Fruit fly (Drosophila melanogaster) whole organism, embryonic: ENCODE results near the gene Syt14.
A peak's percentile ranks its signal among the peaks of the same experiment; 100 is the strongest.

Experiments used
- Adf1 ChIP-seq: fragments of 200-800 bp; sonication (Bioruptor generic); IDR thresholded peaks from 2 replicates; pipeline ENCODE4 v1.3.6; 2022; ENCODE audit warnings: missing biosample characterization, missing genetic modification characterization
- B-H2 ChIP-seq: fragments of 200-800 bp; sonication (Bioruptor generic); optimal IDR thresholded peaks from 2 replicates; lab custom pipeline; 2018; ENCODE audit warnings: missing biosample characterization, mild to moderate bottlenecking, missing genetic modification characterization
- Blimp-1 ChIP-seq: fragments of 200-800 bp; sonication (Bioruptor generic); optimal IDR thresholded peaks from 3 replicates; lab custom pipeline; 2018; ENCODE audit warnings: missing biosample characterization, missing genetic modification characterization, mild to moderate bottlenecking, moderate library complexity, missing genetic modification reagents
- CG10654 ChIP-seq: fragments of 200-800 bp; sonication (Bioruptor generic); optimal IDR thresholded peaks from 2 replicates; lab custom pipeline; 2016; ENCODE audit warnings: missing biosample characterization, missing genetic modification characterization
- CG11723 ChIP-seq: fragments of 200-800 bp; sonication (Bioruptor generic); optimal IDR thresholded peaks from 2 replicates; lab custom pipeline; 2017; ENCODE audit warnings: missing biosample characterization, mild to moderate bottlenecking, missing genetic modification characterization
- CG12104 ChIP-seq: fragments of 200-800 bp; sonication (Bioruptor generic); optimal IDR thresholded peaks from 3 replicates; lab custom pipeline; 2016; ENCODE audit warnings: missing biosample characterization, missing genetic modification characterization
- CG12942 ChIP-seq: fragments of 200-800 bp; sonication (Bioruptor generic); optimal IDR thresholded peaks from 3 replicates; lab custom pipeline; 2016; ENCODE audit warnings: missing biosample characterization, missing genetic modification characterization
- CG14710 ChIP-seq: fragments of 200-800 bp; sonication (Bioruptor generic); optimal IDR thresholded peaks from 3 replicates; lab custom pipeline; 2019; ENCODE audit warnings: missing biosample characterization, mild to moderate bottlenecking, missing genetic modification characterization, moderate library complexity
- CG15269 ChIP-seq: fragments of 200-800 bp; sonication (Bioruptor generic); optimal IDR thresholded peaks from 2 replicates; lab custom pipeline; 2018; ENCODE audit warnings: missing biosample characterization, mild to moderate bottlenecking, missing genetic modification characterization, moderate library complexity
- CG17385 ChIP-seq: fragments of 200-800 bp; sonication (Bioruptor generic); optimal IDR thresholded peaks from 3 replicates; lab custom pipeline; 2018; ENCODE audit warnings: missing biosample characterization, mild to moderate bottlenecking, missing genetic modification characterization
- CG18764 ChIP-seq: fragments of 200-800 bp; sonication (Bioruptor generic); optimal IDR thresholded peaks from 3 replicates; lab custom pipeline; 2016; ENCODE audit warnings: missing biosample characterization, missing genetic modification characterization
- CG30403 ChIP-seq: fragments of 200-800 bp; sonication (Bioruptor generic); optimal IDR thresholded peaks from 3 replicates; lab custom pipeline; 2016; ENCODE audit warnings: missing biosample characterization, missing genetic modification characterization
- CG32767 ChIP-seq: fragments of 200-800 bp; sonication (Bioruptor generic); IDR thresholded peaks from 2 replicates; pipeline ENCODE4 v1.3.6; 2022; ENCODE audit warnings: missing biosample characterization, missing genetic modification characterization
- CG4730 ChIP-seq: fragments of 200-800 bp; sonication (Bioruptor generic); IDR thresholded peaks from 2 replicates; pipeline ENCODE4 v1.3.6; 2022; ENCODE audit warnings: missing biosample characterization, missing genetic modification characterization
- CG6254 ChIP-seq: fragments of 200-800 bp; sonication (Bioruptor generic); optimal IDR thresholded peaks from 3 replicates; lab custom pipeline; 2017; ENCODE audit warnings: mild to moderate bottlenecking, missing biosample characterization, missing genetic modification reagents, missing genetic modification characterization
- CG6272 ChIP-seq: fragments of 200-800 bp; sonication (Bioruptor generic); IDR thresholded peaks from 2 replicates; pipeline ENCODE4 v1.3.6; 2022; ENCODE audit warnings: missing biosample characterization, missing genetic modification characterization
- CG6791 ChIP-seq: fragments of 200-800 bp; sonication (Bioruptor generic); IDR thresholded peaks from 3 replicates; pipeline ENCODE4 v1.3.6; 2022; ENCODE audit warnings: missing biosample characterization, missing genetic modification characterization; ENCODE audit not compliant: partially characterized antibody
- CG6813 ChIP-seq: fragments of 200-800 bp; sonication (Bioruptor generic); optimal IDR thresholded peaks from 2 replicates; lab custom pipeline; 2017; ENCODE audit warnings: missing biosample characterization, missing genetic modification characterization, mild to moderate bottlenecking, moderate library complexity, missing genetic modification reagents
- CG6854 ChIP-seq: fragments of 200-800 bp; sonication (Bioruptor generic); optimal IDR thresholded peaks from 3 replicates; lab custom pipeline; 2017; ENCODE audit warnings: missing biosample characterization, mild to moderate bottlenecking, missing genetic modification characterization
- CG7271 ChIP-seq: fragments of 200-800 bp; sonication (Bioruptor generic); optimal IDR thresholded peaks from 2 replicates; lab custom pipeline; 2018; ENCODE audit warnings: missing biosample characterization, mild to moderate bottlenecking, missing genetic modification characterization, moderate library complexity
- CG8359 ChIP-seq: fragments of 200-800 bp; sonication (Bioruptor generic); optimal IDR thresholded peaks from 2 replicates; lab custom pipeline; 2017; ENCODE audit warnings: missing biosample characterization, mild to moderate bottlenecking, missing genetic modification characterization, borderline replicate concordance
- CG8944 ChIP-seq: fragments of 200-800 bp; sonication (Bioruptor generic); optimal IDR thresholded peaks from 3 replicates; lab custom pipeline; 2016; ENCODE audit warnings: missing biosample characterization, missing genetic modification characterization
- CG9817 ChIP-seq: fragments of 200-800 bp; sonication (Bioruptor generic); optimal IDR thresholded peaks from 2 replicates; lab custom pipeline; 2018; ENCODE audit warnings: missing biosample characterization, mild to moderate bottlenecking, missing genetic modification characterization, moderate library complexity
- CG9932 ChIP-seq: fragments of 200-800 bp; sonication (Bioruptor generic); IDR thresholded peaks from 2 replicates; pipeline ENCODE4 v1.3.6; 2022; ENCODE audit warnings: missing biosample characterization, missing genetic modification characterization
- CoRest ChIP-seq: fragments of 200-800 bp; sonication (Bioruptor generic); optimal IDR thresholded peaks from 3 replicates; lab custom pipeline; 2018; ENCODE audit warnings: missing biosample characterization, mild to moderate bottlenecking, missing genetic modification characterization, moderate library complexity
- CrebB ChIP-seq: fragments of 200-800 bp; sonication (Bioruptor generic); optimal IDR thresholded peaks from 3 replicates; lab custom pipeline; 2018; ENCODE audit warnings: missing biosample characterization, mild to moderate bottlenecking, missing genetic modification characterization
- D ChIP-seq, 2 experiments: fragments of 200-800 bp in 1 of 2; fragments of >200 bp in 1 of 2; sonication (Bioruptor generic) in 1 of 2; optimal IDR thresholded peaks; 2 replicates in 1 of 2; 3 replicates in 1 of 2; lab custom pipeline; 2017; ENCODE audit warnings: mild to moderate bottlenecking in 1 of 2, missing biosample characterization in 1 of 2, missing genetic modification characterization in 1 of 2, missing genetic modification reagents in 1 of 2
- D19A ChIP-seq: fragments of 200-800 bp; optimal IDR thresholded peaks from 3 replicates; lab custom pipeline; 2019; ENCODE audit warnings: missing biosample characterization, mild to moderate bottlenecking, missing genetic modification characterization, moderate library complexity
- Deaf1 ChIP-seq: fragments of 200-800 bp; optimal IDR thresholded peaks from 3 replicates; lab custom pipeline; 2019; ENCODE audit warnings: missing biosample characterization, mild to moderate bottlenecking, missing genetic modification characterization, moderate library complexity
- Dek ChIP-seq: fragments of 200-800 bp; sonication (Bioruptor generic); optimal IDR thresholded peaks from 3 replicates; lab custom pipeline; 2019; ENCODE audit warnings: missing biosample characterization, mild to moderate bottlenecking, missing genetic modification characterization, moderate library complexity
- Doc2 ChIP-seq: fragments of 200-800 bp; sonication (Bioruptor generic); IDR thresholded peaks from 2 replicates; pipeline ENCODE4 v1.3.6; 2022; ENCODE audit warnings: missing biosample characterization, missing genetic modification characterization
- Hmr ChIP-seq: fragments of 200-800 bp; sonication (Bioruptor generic); optimal IDR thresholded peaks from 3 replicates; lab custom pipeline; 2017; ENCODE audit warnings: mild to moderate bottlenecking, missing biosample characterization, missing genetic modification reagents, missing genetic modification characterization
- Hsf ChIP-seq: fragments of 200-800 bp; sonication (Bioruptor generic); optimal IDR thresholded peaks from 3 replicates; lab custom pipeline; 2016; ENCODE audit warnings: missing biosample characterization, missing genetic modification characterization
- Opbp ChIP-seq: fragments of 200-800 bp; sonication (Bioruptor generic); IDR thresholded peaks from 3 replicates; pipeline ENCODE4 v1.3.6; 2022; ENCODE audit warnings: missing biosample characterization, missing genetic modification characterization; ENCODE audit not compliant: partially characterized antibody
- Ptx1 ChIP-seq: fragments of 200-800 bp; sonication (Bioruptor generic); IDR thresholded peaks from 2 replicates; pipeline ENCODE4 v1.3.6; 2022; ENCODE audit warnings: missing biosample characterization, missing genetic modification characterization
- Ravus ChIP-seq: fragments of 200-800 bp; sonication (Bioruptor generic); IDR thresholded peaks from 2 replicates; pipeline ENCODE4 v1.3.6; 2022; ENCODE audit warnings: missing biosample characterization, missing genetic modification characterization
- Sin3A ChIP-seq: fragments of >200 bp; optimal IDR thresholded peaks from 2 replicates; lab custom pipeline; 2018
- ap ChIP-seq: fragments of 200-800 bp; sonication (Bioruptor generic); IDR thresholded peaks from 2 replicates; pipeline ENCODE4 v1.3.6; 2022; ENCODE audit warnings: missing biosample characterization, missing genetic modification characterization
- ara ChIP-seq: fragments of 200-800 bp; sonication (Bioruptor generic); IDR thresholded peaks from 2 replicates; pipeline ENCODE4 v1.3.6; 2022; ENCODE audit warnings: missing biosample characterization, missing genetic modification characterization
- ems ChIP-seq: fragments of 200-800 bp; sonication (Bioruptor generic); optimal IDR thresholded peaks from 3 replicates; lab custom pipeline; 2016; ENCODE audit warnings: missing biosample characterization, missing genetic modification characterization
- hth ChIP-seq: fragments of >200 bp; optimal IDR thresholded peaks from 2 replicates; lab custom pipeline; 2017; ENCODE audit warnings: inconsistent platforms
- ind ChIP-seq: fragments of 200-800 bp; sonication (Bioruptor generic); optimal IDR thresholded peaks from 3 replicates; lab custom pipeline; 2016; ENCODE audit warnings: missing biosample characterization, missing genetic modification characterization
- lab ChIP-seq: fragments of 200-800 bp; sonication (Bioruptor generic); optimal IDR thresholded peaks from 3 replicates; lab custom pipeline; 2017; ENCODE audit warnings: missing biosample characterization, missing genetic modification characterization, mild to moderate bottlenecking, moderate library complexity, missing genetic modification reagents
- lola ChIP-seq, 3 experiments: fragments of >200 bp in 2 of 3; fragments of 200-800 bp in 1 of 3; sonication (Bioruptor generic) in 1 of 3; optimal IDR thresholded peaks; 2 replicates each; lab custom pipeline; 2017 to 2019; ENCODE audit warnings: missing biosample characterization in 3 of 3, missing genetic modification characterization in 3 of 3, mild to moderate bottlenecking in 1 of 3, moderate library complexity in 1 of 3
- nmo ChIP-seq: fragments of 200-800 bp; sonication (Bioruptor generic); optimal IDR thresholded peaks from 2 replicates; lab custom pipeline; 2018; ENCODE audit warnings: missing biosample characterization, mild to moderate bottlenecking, missing genetic modification characterization, moderate library complexity
- pros ChIP-seq: fragments of 200-800 bp; sonication (Bioruptor generic); optimal IDR thresholded peaks from 3 replicates; lab custom pipeline; 2019; ENCODE audit warnings: missing biosample characterization, mild to moderate bottlenecking, missing genetic modification characterization, moderate library complexity
- psq ChIP-seq: fragments of 200-800 bp; sonication (Bioruptor generic); optimal IDR thresholded peaks from 2 replicates; lab custom pipeline; 2017; ENCODE audit warnings: missing biosample characterization, missing genetic modification characterization
- sens ChIP-seq: fragments of 200-800 bp; sonication (Bioruptor generic); peaks from one replicate; lab custom pipeline; 2016; ENCODE audit warnings: missing biosample characterization, missing genetic modification characterization
- sqz ChIP-seq: fragments of 200-800 bp; sonication (Bioruptor generic); optimal IDR thresholded peaks from 3 replicates; lab custom pipeline; 2018; ENCODE audit warnings: missing biosample characterization, mild to moderate bottlenecking, missing genetic modification characterization
- tgo ChIP-seq: fragments of 200-800 bp; sonication (Bioruptor generic); IDR thresholded peaks from 3 replicates; pipeline ENCODE4 v1.3.6; 2022; ENCODE audit warnings: missing biosample characterization, missing genetic modification characterization
- vvl ChIP-seq: fragments of 200-800 bp; sonication (Bioruptor generic); IDR thresholded peaks from 2 replicates; pipeline ENCODE4 v1.3.6; 2022; ENCODE audit warnings: missing biosample characterization, missing genetic modification characterization

The Syt14 gene

DNA sequence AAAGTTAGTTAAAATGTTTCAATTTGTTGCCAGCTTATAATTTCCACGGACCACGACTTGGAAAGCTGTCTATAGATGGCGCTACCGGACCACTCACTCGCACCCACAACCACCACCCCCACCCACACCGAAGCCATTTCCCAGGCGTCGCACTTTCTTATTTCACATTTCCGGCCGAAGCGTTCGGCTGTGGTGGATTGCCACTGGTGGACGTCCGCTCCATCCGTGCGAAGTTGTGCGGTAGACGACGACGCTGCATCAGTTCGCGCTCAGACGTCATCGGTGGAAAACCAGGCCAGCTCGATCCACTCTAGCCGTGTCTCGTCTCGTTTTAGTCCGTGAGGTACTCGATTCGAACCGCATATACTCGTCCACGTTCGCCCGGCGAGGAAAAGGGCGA lies 40.8 kb upstream of the Syt14 start, which contains the start of gene CG1090 (continued):
- TF ChIP-seq CG6813 (GFP tag; lab: Kevin White, UChicago) (peak; percentile 37), D (optimal IDR thresholded peaks at IDR 0.05; lab: Kevin White, UChicago) (no peak), D (GFP tag; optimal IDR thresholded peaks at IDR 0.05; lab: Kevin White, UChicago) (no peak), Sin3A (lab: Kevin White, UChicago) (no peak), CG6854 (peak; percentile 36), lab (GFP tag; lab: Kevin White, UChicago) (peak; percentile 77), CG8359 (GFP tag; lab: Kevin White, UChicago) (no peak), CrebB (peak; percentile 37), CG6254 (no peak), CG8944 (GFP tag; lab: Kevin White, UChicago) (no peak), CG10654 (GFP tag; lab: Kevin White, UChicago) (no peak), Hmr (GFP tag; lab: Kevin White, UChicago) (peak; percentile 47), Hsf (GFP tag; lab: Kevin White, UChicago) (no peak), CG6272 (GFP tag; lab: Robert Waterston, UW) (no peak), ap (GFP tag; lab: Robert Waterston, UW) (no peak), D19A (no peak), CoRest (tag; lab: Kevin White, UChicago) (no peak), ems (GFP tag; lab: Kevin White, UChicago) (no peak), CG18764 (no peak), ara (GFP tag; lab: Robert Waterston, UW) (0 out of 2 replicates have a peak, but pooled peaks have one; percentile 4), B-H2 (peak; percentile 5), Ravus (GFP tag; lab: Robert Waterston, UW) (no peak), Ptx1 (no peak), Dek (tag; lab: Kevin White, UChicago) (no peak), CG14710 (no peak), nmo (no peak), CG17385 (peak; percentile 28), vvl (no peak), lola (GFP tag; optimal IDR thresholded peaks at IDR 0.05; lab: Kevin White, UChicago) (no peak), hth (lab: Kevin White, UChicago) (no peak), Adf1 (GFP tag; lab: Robert Waterston, UW) (no peak; the same call in 1 of the 2 replicates), CG11723 (no peak), ind (GFP tag; lab: Kevin White, UChicago) (no peak), Blimp-1 (no peak), sens (GFP tag; lab: Kevin White, UChicago) (no peak), Deaf1 (peak; percentile 95), CG9932 (no peak), Doc2 (no peak), tgo (no peak), CG7271 (tag; lab: Kevin White, UChicago) (no peak), CG4730 (GFP tag; lab: Robert Waterston, UW) (no peak), sqz (GFP tag; lab: Kevin White, UChicago) (no peak), CG12942 (GFP tag; lab: Kevin White, UChicago) (no peak), CG6791 (GFP tag; lab: Robert Waterston, UW) (no peak), CG9817 (tag; lab: Kevin White, UChicago) (no peak), Opbp (GFP tag; lab: Robert Waterston, UW) (no peak), CG12104 (GFP tag; lab: Kevin White, UChicago) (no peak), pros (GFP tag; lab: Kevin White, UChicago) (no peak), psq (GFP tag; lab: Kevin White, UChicago) (no peak), CG32767 (no peak), CG15269 (tag; lab: Kevin White, UChicago) (no peak), CG30403 (GFP tag; lab: Kevin White, UChicago) (no peak)
